Fruit fly (Drosophila melanogaster) whole organism, embryonic: Measurements from ENCODE around the gene Pka-C1.
A peak's percentile ranks its signal among the peaks of the same experiment; 100 is the strongest.

Experiments used
- Atf6 ChIP-seq: fragments of 200-800 bp; sonication (Bioruptor generic); IDR thresholded peaks from 2 replicates; pipeline ENCODE4 v1.3.6; 2022; ENCODE audit warnings: missing biosample characterization, missing genetic modification characterization
- CG10209 ChIP-seq: fragments of 200-800 bp; sonication (Bioruptor generic); optimal IDR thresholded peaks from 3 replicates; lab custom pipeline; 2017; ENCODE audit warnings: missing biosample characterization, mild to moderate bottlenecking, missing genetic modification characterization, missing genetic modification reagents
- CG11398 ChIP-seq: fragments of 200-800 bp; sonication (Bioruptor generic); optimal IDR thresholded peaks from 2 replicates; lab custom pipeline; 2016; ENCODE audit warnings: missing biosample characterization, missing genetic modification characterization
- CG11456 ChIP-seq: fragments of 200-800 bp; sonication (Bioruptor generic); IDR thresholded peaks from 3 replicates; pipeline ENCODE4 v1.3.6; 2022; ENCODE audit warnings: missing biosample characterization, missing genetic modification characterization
- CG11504 ChIP-seq: fragments of 200-800 bp; sonication (Bioruptor generic); optimal IDR thresholded peaks from 3 replicates; lab custom pipeline; 2019; ENCODE audit warnings: missing biosample characterization, mild to moderate bottlenecking, missing genetic modification characterization, moderate library complexity
- CG12236 ChIP-seq: fragments of 200-800 bp; sonication (Bioruptor generic); optimal IDR thresholded peaks from 2 replicates; lab custom pipeline; 2016; ENCODE audit warnings: missing biosample characterization, missing genetic modification characterization
- CG12659 ChIP-seq: fragments of 200-800 bp; sonication (Bioruptor generic); optimal IDR thresholded peaks from 3 replicates; lab custom pipeline; 2017; ENCODE audit warnings: mild to moderate bottlenecking, missing biosample characterization, missing genetic modification reagents, missing genetic modification characterization
- CG13424 ChIP-seq: fragments of 200-800 bp; sonication (Bioruptor generic); optimal IDR thresholded peaks from 2 replicates; lab custom pipeline; 2019; ENCODE audit warnings: missing biosample characterization, mild to moderate bottlenecking, missing genetic modification characterization, moderate library complexity
- CG13775 ChIP-seq: fragments of 200-800 bp; sonication (Bioruptor generic); optimal IDR thresholded peaks from 3 replicates; lab custom pipeline; 2017; ENCODE audit warnings: missing biosample characterization, mild to moderate bottlenecking, missing genetic modification characterization
- CG14050 ChIP-seq: fragments of 200-800 bp; sonication (Bioruptor generic); IDR thresholded peaks from 3 replicates; pipeline ENCODE4 v1.3.6; 2022; ENCODE audit warnings: missing biosample characterization, missing genetic modification characterization
- CG14860 ChIP-seq: fragments of 200-800 bp; sonication (Bioruptor generic); IDR thresholded peaks from 3 replicates; pipeline ENCODE4 v1.3.6; 2022; ENCODE audit warnings: missing biosample characterization, missing genetic modification characterization; ENCODE audit not compliant: partially characterized antibody
- CG1792 ChIP-seq: fragments of 200-800 bp; sonication (Bioruptor generic); optimal IDR thresholded peaks from 2 replicates; lab custom pipeline; 2016; ENCODE audit warnings: missing biosample characterization, missing genetic modification characterization
- CG18619 ChIP-seq: fragments of 200-800 bp; sonication (Bioruptor generic); optimal IDR thresholded peaks from 3 replicates; lab custom pipeline; 2017; ENCODE audit warnings: missing biosample characterization, mild to moderate bottlenecking, missing genetic modification characterization
- CG30403 ChIP-seq: fragments of 200-800 bp; sonication (Bioruptor generic); optimal IDR thresholded peaks from 3 replicates; lab custom pipeline; 2016; ENCODE audit warnings: missing biosample characterization, missing genetic modification characterization
- CG3407 ChIP-seq: fragments of 200-800 bp; sonication (Bioruptor generic); optimal IDR thresholded peaks from 2 replicates; lab custom pipeline; 2018; ENCODE audit warnings: missing biosample characterization, mild to moderate bottlenecking, missing genetic modification characterization
- CG4617 ChIP-seq: fragments of 200-800 bp; sonication (Bioruptor generic); optimal IDR thresholded peaks from 3 replicates; lab custom pipeline; 2016; ENCODE audit warnings: missing biosample characterization, missing genetic modification characterization, borderline replicate concordance
- CG6272 ChIP-seq: fragments of 200-800 bp; sonication (Bioruptor generic); IDR thresholded peaks from 2 replicates; pipeline ENCODE4 v1.3.6; 2022; ENCODE audit warnings: missing biosample characterization, missing genetic modification characterization
- CG6813 ChIP-seq: fragments of 200-800 bp; sonication (Bioruptor generic); optimal IDR thresholded peaks from 2 replicates; lab custom pipeline; 2017; ENCODE audit warnings: missing biosample characterization, missing genetic modification characterization, mild to moderate bottlenecking, moderate library complexity, missing genetic modification reagents
- CG8089 ChIP-seq: fragments of 200-800 bp; sonication (Bioruptor generic); optimal IDR thresholded peaks from 3 replicates; lab custom pipeline; 2016; ENCODE audit warnings: missing biosample characterization, missing genetic modification characterization
- CG8290 ChIP-seq, 3 experiments: fragments of 200-800 bp; sonication (Bioruptor generic); optimal IDR thresholded peaks; 2 replicates each; lab custom pipeline; 2016 to 2019; ENCODE audit warnings: missing biosample characterization in 3 of 3, missing genetic modification characterization in 3 of 3, mild to moderate bottlenecking in 2 of 3, moderate library complexity in 1 of 3
- CG8359 ChIP-seq: fragments of 200-800 bp; sonication (Bioruptor generic); optimal IDR thresholded peaks from 2 replicates; lab custom pipeline; 2017; ENCODE audit warnings: missing biosample characterization, mild to moderate bottlenecking, missing genetic modification characterization, borderline replicate concordance
- CG9215 ChIP-seq: fragments of 200-800 bp; sonication (Bioruptor generic); IDR thresholded peaks from 2 replicates; pipeline ENCODE4 v1.3.6; 2022; ENCODE audit warnings: missing biosample characterization, missing genetic modification characterization
- CrebB ChIP-seq: fragments of 200-800 bp; sonication (Bioruptor generic); optimal IDR thresholded peaks from 3 replicates; lab custom pipeline; 2018; ENCODE audit warnings: missing biosample characterization, mild to moderate bottlenecking, missing genetic modification characterization
- D ChIP-seq, 2 experiments: fragments of 200-800 bp in 1 of 2; fragments of >200 bp in 1 of 2; sonication (Bioruptor generic) in 1 of 2; optimal IDR thresholded peaks; 2 replicates in 1 of 2; 3 replicates in 1 of 2; lab custom pipeline; 2017; ENCODE audit warnings: mild to moderate bottlenecking in 1 of 2, missing biosample characterization in 1 of 2, missing genetic modification characterization in 1 of 2, missing genetic modification reagents in 1 of 2
- Dfd ChIP-seq, 2 experiments: fragments of >200 bp; optimal IDR thresholded peaks; 2 replicates each; lab custom pipeline; 2017; ENCODE audit warnings: missing biosample characterization in 2 of 2, missing genetic modification characterization in 2 of 2
- Dip3 ChIP-seq: fragments of 200-800 bp; sonication (Bioruptor generic); optimal IDR thresholded peaks from 3 replicates; lab custom pipeline; 2016; ENCODE audit warnings: missing biosample characterization, missing genetic modification characterization
- Doc3 ChIP-seq: fragments of 200-800 bp; sonication (Bioruptor generic); IDR thresholded peaks from 3 replicates; pipeline ENCODE4 v1.3.6; 2022; ENCODE audit warnings: missing biosample characterization, missing genetic modification characterization; ENCODE audit not compliant: partially characterized antibody
- Hr39 ChIP-seq: fragments of >200 bp; optimal IDR thresholded peaks from 2 replicates; lab custom pipeline; 2017
- Optix ChIP-seq: fragments of 200-800 bp; sonication (Bioruptor generic); IDR thresholded peaks from 3 replicates; pipeline ENCODE4 v1.3.6; 2022; ENCODE audit warnings: missing biosample characterization, missing genetic modification characterization
- ara ChIP-seq: fragments of 200-800 bp; sonication (Bioruptor generic); IDR thresholded peaks from 2 replicates; pipeline ENCODE4 v1.3.6; 2022; ENCODE audit warnings: missing biosample characterization, missing genetic modification characterization
- bowl ChIP-seq: fragments of 200-800 bp; sonication (Bioruptor generic); IDR thresholded peaks from 2 replicates; pipeline ENCODE4 v1.3.6; 2022; ENCODE audit warnings: missing biosample characterization, missing genetic modification characterization
- btn ChIP-seq: fragments of 200-800 bp; sonication (Bioruptor generic); optimal IDR thresholded peaks from 2 replicates; lab custom pipeline; 2016; ENCODE audit warnings: missing biosample characterization, missing genetic modification characterization
- caup ChIP-seq: fragments of 200-800 bp; sonication (Bioruptor generic); optimal IDR thresholded peaks from 3 replicates; lab custom pipeline; 2017; ENCODE audit warnings: missing biosample characterization, mild to moderate bottlenecking, missing genetic modification characterization, moderate library complexity; ENCODE audit not compliant: severe bottlenecking
- dati ChIP-seq: fragments of 200-800 bp; sonication (Bioruptor generic); IDR thresholded peaks from 2 replicates; pipeline ENCODE4 v1.3.6; 2022; ENCODE audit warnings: missing biosample characterization, missing genetic modification characterization
- dimm ChIP-seq: fragments of 200-800 bp; sonication (Bioruptor generic); IDR thresholded peaks from 2 replicates; pipeline ENCODE4 v1.3.6; 2022; ENCODE audit warnings: missing biosample characterization, missing genetic modification characterization
- esg ChIP-seq: fragments of 200-800 bp; sonication (Bioruptor generic); conservative IDR thresholded peaks from 2 replicates; pipeline ENCODE4 v1.3.6; 2022; ENCODE audit warnings: missing biosample characterization, missing genetic modification characterization
- fd102C ChIP-seq: fragments of 200-800 bp; sonication (Bioruptor generic); optimal IDR thresholded peaks from 2 replicates; lab custom pipeline; 2018; ENCODE audit warnings: missing biosample characterization, mild to moderate bottlenecking, missing genetic modification characterization, moderate library complexity
- fd3F ChIP-seq: fragments of 200-800 bp; sonication (Bioruptor generic); optimal IDR thresholded peaks from 2 replicates; lab custom pipeline; 2018; ENCODE audit warnings: missing biosample characterization, mild to moderate bottlenecking, missing genetic modification characterization, moderate library complexity
- grn ChIP-seq: fragments of 200-800 bp; sonication (Bioruptor generic); optimal IDR thresholded peaks from 3 replicates; lab custom pipeline; 2017; ENCODE audit warnings: missing biosample characterization, missing genetic modification characterization
- gt ChIP-seq: fragments of 200-800 bp; sonication (Bioruptor generic); IDR thresholded peaks from 2 replicates; pipeline ENCODE4 v1.3.6; 2022; ENCODE audit warnings: missing biosample characterization, missing genetic modification characterization
- hkb ChIP-seq, 2 experiments: fragments of 200-800 bp in 1 of 2; fragments of >200 bp in 1 of 2; sonication (Bioruptor generic) in 1 of 2; IDR thresholded peaks in 1 of 2; optimal IDR thresholded peaks in 1 of 2; 2 replicates each; pipeline versions ENCODE4 v1.3.6 to Lab custom; 2017 to 2022; ENCODE audit warnings: missing biosample characterization in 1 of 2, missing genetic modification characterization in 1 of 2
- pb ChIP-seq: fragments of 200-800 bp; sonication (Bioruptor generic); optimal IDR thresholded peaks from 3 replicates; lab custom pipeline; 2016; ENCODE audit warnings: missing biosample characterization, missing genetic modification characterization
- psq ChIP-seq: fragments of 200-800 bp; sonication (Bioruptor generic); optimal IDR thresholded peaks from 2 replicates; lab custom pipeline; 2017; ENCODE audit warnings: missing biosample characterization, missing genetic modification characterization
- rib ChIP-seq: fragments of 200-800 bp; sonication (Bioruptor generic); IDR thresholded peaks from 2 replicates; pipeline ENCODE4 v1.3.6; 2022; ENCODE audit warnings: missing biosample characterization, missing genetic modification characterization
- slp2 ChIP-seq: fragments of 200-800 bp; sonication (Bioruptor generic); optimal IDR thresholded peaks from 2 replicates; lab custom pipeline; 2016; ENCODE audit warnings: missing biosample characterization, missing genetic modification characterization
- unc-4 ChIP-seq: fragments of 200-800 bp; sonication (Bioruptor generic); IDR thresholded peaks from 2 replicates; pipeline ENCODE4 v1.3.6; 2022; ENCODE audit warnings: missing biosample characterization, missing genetic modification characterization; ENCODE audit not compliant: partially characterized antibody
- usp ChIP-seq: fragments of >200 bp; optimal IDR thresholded peaks from 2 replicates; lab custom pipeline; 2017; ENCODE audit warnings: missing biosample characterization, missing genetic modification characterization
- vfl ChIP-seq: fragments of 200-800 bp; sonication (Bioruptor generic); optimal IDR thresholded peaks from 2 replicates; lab custom pipeline; 2016; ENCODE audit warnings: missing biosample characterization, missing genetic modification characterization
- zfh1 ChIP-seq: fragments of 200-800 bp; sonication (Bioruptor generic); IDR thresholded peaks from 3 replicates; pipeline ENCODE4 v1.3.6; 2022; ENCODE audit warnings: missing biosample characterization, missing genetic modification characterization

The Pka-C1 gene

dm6 chr2L:9698923-9699493 is at the start of gene Pka-C1 (continued):
- TF ChIP-seq btn (GFP tag; lab: Kevin White, UChicago) (no peak), CG11504 (tag; lab: Kevin White, UChicago) (peak; percentile 51), CG18619 (GFP tag; lab: Kevin White, UChicago) (no peak), fd3F (no peak), hkb (optimal IDR thresholded peaks at IDR 0.05; lab: Kevin White, UChicago) (no peak), hkb (GFP tag; IDR thresholded peaks at IDR 0.05; lab: Robert Waterston, UW) (peak; percentile 40; the same call in 1 of the 2 replicates), slp2 (GFP tag; lab: Kevin White, UChicago) (no peak), psq (GFP tag; lab: Kevin White, UChicago) (no peak), Hr39 (no peak), Dfd (GFP tag; optimal IDR thresholded peaks at IDR 0.05; lab: Kevin White, UChicago) (no peak), CG14860 (GFP tag; lab: Robert Waterston, UW) (no peak), unc-4 (no peak), pb (GFP tag; lab: Kevin White, UChicago) (peak; percentile 16), CG13775 (peak; percentile 16), CG3407 (no peak), CG8359 (GFP tag; lab: Kevin White, UChicago) (no peak), zfh1 (peak; percentile 38; the same call in 1 of the 3 replicates), CrebB (tag; lab: Kevin White, UChicago) (peak; percentile 12), ara (GFP tag; lab: Robert Waterston, UW) (no peak), CG6272 (GFP tag; lab: Robert Waterston, UW) (peak; percentile 61; the same call in 1 of the 2 replicates), CG8290 (GFP tag; optimal IDR thresholded peaks at IDR 0.05; lab: Kevin White, UChicago) (no peak), CG8290 (tag; optimal IDR thresholded peaks at IDR 0.05; lab: Kevin White, UChicago) (peak in 1 of 2 experiments; percentile 77), CG1792 (no peak), rib (GFP tag; lab: Robert Waterston, UW) (no peak), CG10209 (GFP tag; lab: Kevin White, UChicago) (no peak), CG4617 (GFP tag; lab: Kevin White, UChicago) (peak; percentile 32), dati (GFP tag; lab: Robert Waterston, UW) (no peak), gt (GFP tag; lab: Robert Waterston, UW) (no peak), usp (GFP tag; lab: Kevin White, UChicago) (no peak), CG13424 (tag; lab: Kevin White, UChicago) (no peak), CG12236 (no peak), bowl (GFP tag; lab: Robert Waterston, UW) (no peak), CG9215 (peak; percentile 41; the same call in 1 of the 2 replicates), caup (GFP tag; lab: Kevin White, UChicago) (peak; percentile 29), CG11398 (no peak), Optix (GFP tag; lab: Robert Waterston, UW) (peak; percentile 18; the same call in 1 of the 3 replicates), grn (GFP tag; lab: Kevin White, UChicago) (peak; percentile 81), CG11456 (GFP tag; lab: Robert Waterston, UW) (peak; percentile 67; the same call in 1 of the 3 replicates), CG12659 (GFP tag; lab: Kevin White, UChicago) (peak; percentile 76), D (optimal IDR thresholded peaks at IDR 0.05; lab: Kevin White, UChicago) (no peak), D (GFP tag; optimal IDR thresholded peaks at IDR 0.05; lab: Kevin White, UChicago) (no peak), CG8089 (GFP tag; lab: Kevin White, UChicago) (no peak), Atf6 (GFP tag; lab: Robert Waterston, UW) (0 out of 2 replicates have a peak, but pooled peaks have one; percentile 17), Doc3 (GFP tag; lab: Robert Waterston, UW) (no peak), vfl (no peak), CG6813 (no peak), Dip3 (GFP tag; lab: Kevin White, UChicago) (no peak), dimm (GFP tag; lab: Robert Waterston, UW) (no peak), CG30403 (no peak), fd102C (no peak), CG14050 (no peak; the same call in 2 of the 3 replicates), esg (GFP tag; lab: Robert Waterston, UW) (no peak)
